Fruit fly (Drosophila melanogaster): ENCODE data around the gene MED20.

The MED20 gene

dm6 chr2L:8034734-8035133, 37.9 kb downstream of the MED20 start (continued):
- TF ChIP-seq CG18619 (GFP tag; optimal IDR thresholded peaks at IDR 0.05), result peak; percentile 23
- peak; percentile 68 for TF ChIP-seq grau (tag; optimal IDR thresholded peaks at IDR 0.05)
- no peak for TF ChIP-seq Fer2 (tag; optimal IDR thresholded peaks at IDR 0.05)
- TF ChIP-seq CG4282 (GFP tag; optimal IDR thresholded peaks at IDR 0.05), result no peak
- TF ChIP-seq Rx (GFP tag; IDR thresholded peaks at IDR 0.05), result peak; percentile 25; the same call in 1 of the 2 replicates
- TF ChIP-seq CG10543 (GFP tag; optimal IDR thresholded peaks at IDR 0.05), result no peak
- TF ChIP-seq nerfin-2 (GFP tag; IDR thresholded peaks at IDR 0.05; ENCODE audit: partially characterized antibody), result no peak
- no peak for TF ChIP-seq sna (GFP tag; IDR thresholded peaks at IDR 0.05; ENCODE audit: partially characterized antibody)
- TF ChIP-seq Aef1 (GFP tag; IDR thresholded peaks at IDR 0.05), result peak; percentile 49; the same call in 2 of the 3 replicates
- no peak for TF ChIP-seq Lpt (GFP tag; optimal IDR thresholded peaks at IDR 0.05)
- TF ChIP-seq twi (tag; optimal IDR thresholded peaks at IDR 0.05), result no peak
- TF ChIP-seq CG8290 (GFP tag; optimal IDR thresholded peaks at IDR 0.05), result no peak
- TF ChIP-seq CG8290 (tag; optimal IDR thresholded peaks at IDR 0.05), result peak in 1 of 2 experiments; percentile 64
- TF ChIP-seq fd3F (GFP tag; optimal IDR thresholded peaks at IDR 0.05), result peak; percentile 35
- TF ChIP-seq CG12071 (GFP tag; optimal IDR thresholded peaks at IDR 0.05), result peak; percentile 62
- TF ChIP-seq CHES-1-like (GFP tag; optimal IDR thresholded peaks at IDR 0.05), result no peak
- TF ChIP-seq lbe (GFP tag; optimal IDR thresholded peaks at IDR 0.05), result no peak
- TF ChIP-seq Eip74EF (GFP tag; optimal IDR thresholded peaks at IDR 0.05), result peak in 1 of 2 experiments; percentile 49
- no peak for TF ChIP-seq h (optimal IDR thresholded peaks at IDR 0.05)
- TF ChIP-seq Max (GFP tag; optimal IDR thresholded peaks at IDR 0.05), result peak; percentile 24
- no peak for TF ChIP-seq fd102C (GFP tag; optimal IDR thresholded peaks at IDR 0.05)
- TF ChIP-seq vfl (GFP tag; optimal IDR thresholded peaks at IDR 0.05), result no peak
- no peak for TF ChIP-seq CG16779 (GFP tag; IDR thresholded peaks at IDR 0.05)
- no peak for TF ChIP-seq CG11398 (GFP tag; optimal IDR thresholded peaks at IDR 0.05)
- peak; percentile 12 for TF ChIP-seq CG4424 (GFP tag; optimal IDR thresholded peaks at IDR 0.05)
- TF ChIP-seq CG6854 (GFP tag; optimal IDR thresholded peaks at IDR 0.05), result peak; percentile 34
- no peak for TF ChIP-seq Mrtf (GFP tag; IDR thresholded peaks at IDR 0.05)
- no peak for TF ChIP-seq z (GFP tag; IDR thresholded peaks at IDR 0.05)
- TF ChIP-seq CG7745 (tag; optimal IDR thresholded peaks at IDR 0.05), result no peak
- TF ChIP-seq bowl (GFP tag; IDR thresholded peaks at IDR 0.05), result peak; percentile 48; the same call in 1 of the 2 replicates
- no peak for TF ChIP-seq zen (tag; optimal IDR thresholded peaks at IDR 0.05)
- TF ChIP-seq Abd-B (GFP tag; optimal IDR thresholded peaks at IDR 0.05), result peak; percentile 11
- TF ChIP-seq aop (GFP tag; IDR thresholded peaks at IDR 0.05), result no peak
- TF ChIP-seq Stat92E (GFP tag; optimal IDR thresholded peaks at IDR 0.05), result no peak
- TF ChIP-seq CG18599 (GFP tag; optimal IDR thresholded peaks at IDR 0.05), result peak; percentile 74
- peak; percentile 52 for TF ChIP-seq ranshi (GFP tag; IDR thresholded peaks at IDR 0.05)
- TF ChIP-seq Side (GFP tag; optimal IDR thresholded peaks at IDR 0.05), result peak; percentile 41
- TF ChIP-seq CG9609 (GFP tag; optimal IDR thresholded peaks at IDR 0.05), result peak; percentile 31
- TF ChIP-seq CG1647 (GFP tag; optimal IDR thresholded peaks at IDR 0.05), result peak; percentile 28
- no peak for TF ChIP-seq CG18011 (GFP tag; optimal IDR thresholded peaks at IDR 0.05)
- no peak for TF ChIP-seq NFAT (GFP tag; IDR thresholded peaks at IDR 0.05)
- no peak for TF ChIP-seq fd64A (GFP tag; optimal IDR thresholded peaks at IDR 0.05)
- TF ChIP-seq CG17359 (tag; optimal IDR thresholded peaks at IDR 0.05), result peak; percentile 51
- TF ChIP-seq chn (GFP tag; optimal IDR thresholded peaks at IDR 0.05), result peak; percentile 37
- TF ChIP-seq CG11456 (GFP tag; IDR thresholded peaks at IDR 0.05), result no peak
- no peak for TF ChIP-seq MESR4 (GFP tag; optimal IDR thresholded peaks at IDR 0.05)
- TF ChIP-seq slou (GFP tag; optimal IDR thresholded peaks at IDR 0.05), result no peak
- TF ChIP-seq Rfx (GFP tag; IDR thresholded peaks at IDR 0.05), result peak; percentile 69
- TF ChIP-seq gce (GFP tag; IDR thresholded peaks at IDR 0.05), result 0 out of 3 replicates have a peak, but pooled peaks have one; percentile 36
- TF ChIP-seq CG3838 (GFP tag; optimal IDR thresholded peaks at IDR 0.05), result no peak
- no peak for TF ChIP-seq NK7.1 (GFP tag; optimal IDR thresholded peaks at IDR 0.05)
- TF ChIP-seq Fer1 (GFP tag; optimal IDR thresholded peaks at IDR 0.05), result peak; percentile 76

All from whole organism, embryonic.